Worm (Caenorhabditis elegans) whole organism, early embryonic: ENCODE measurements around the gene bus-8B.

Source experiments
- aly-1 ChIP-seq: sonication (generic microtip); optimal IDR thresholded peaks from 2 replicates; lab custom pipeline; 2016; ENCODE audit warnings: missing genetic modification characterization, missing compliant biosample characterization
- ama-1 ChIP-seq: fragments of 150-350 bp; optimal IDR thresholded peaks from 2 replicates; lab custom pipeline; 2014
- ceh-13 ChIP-seq: fragments of 200-800 bp; sonication (Bioruptor generic); optimal IDR thresholded peaks from 2 replicates; lab custom pipeline; 2018; ENCODE audit warnings: mild to moderate bottlenecking, missing genetic modification characterization, missing compliant biosample characterization
- ets-7 ChIP-seq: sonication (generic microtip); optimal IDR thresholded peaks from 2 replicates; lab custom pipeline; 2016; ENCODE audit warnings: missing genotype, missing genetic modification characterization, missing compliant biosample characterization
- flt-1 ChIP-seq: fragments of 200-800 bp; sonication (Bioruptor generic); IDR thresholded peaks from 2 replicates; pipeline ENCODE4 v1.3.6; 2022; ENCODE audit warnings: missing genetic modification characterization, missing compliant biosample characterization
- hmbx-1 ChIP-seq: sonication (generic microtip); optimal IDR thresholded peaks from 2 replicates; lab custom pipeline; 2016; ENCODE audit warnings: mild to moderate bottlenecking, missing genetic modification characterization, missing compliant biosample characterization
- hnd-1 ChIP-seq: sonication (generic microtip); optimal IDR thresholded peaks from 2 replicates; lab custom pipeline; 2016; ENCODE audit warnings: missing genetic modification characterization, missing compliant biosample characterization
- pes-1 ChIP-seq: fragments of 200-800 bp; sonication (Bioruptor generic); IDR thresholded peaks from 2 replicates; pipeline ENCODE4 v1.3.6; 2022; ENCODE audit warnings: missing genetic modification reagents, missing genetic modification characterization, missing compliant biosample characterization
- sea-1 ChIP-seq: fragments of 200-800 bp; sonication (Bioruptor generic); conservative IDR thresholded peaks from 2 replicates; pipeline ENCODE4 v1.3.6; 2022; ENCODE audit warnings: missing genetic modification characterization, missing compliant biosample characterization
- tbx-11 ChIP-seq: fragments of 200-800 bp; sonication (Bioruptor generic); IDR thresholded peaks from 2 replicates; pipeline ENCODE4 v1.3.6; 2022; ENCODE audit warnings: missing genetic modification characterization, missing compliant biosample characterization
- tbx-37 ChIP-seq: fragments of 200-800 bp; sonication (Bioruptor generic); conservative IDR thresholded peaks from 2 replicates; pipeline ENCODE4 v1.3.6; 2022; ENCODE audit warnings: missing genetic modification reagents, missing genetic modification characterization, missing compliant biosample characterization
- tra-4 ChIP-seq: sonication (generic microtip); optimal IDR thresholded peaks from 2 replicates; lab custom pipeline; 2017; ENCODE audit warnings: missing genetic modification characterization, missing compliant biosample characterization

DNA sequence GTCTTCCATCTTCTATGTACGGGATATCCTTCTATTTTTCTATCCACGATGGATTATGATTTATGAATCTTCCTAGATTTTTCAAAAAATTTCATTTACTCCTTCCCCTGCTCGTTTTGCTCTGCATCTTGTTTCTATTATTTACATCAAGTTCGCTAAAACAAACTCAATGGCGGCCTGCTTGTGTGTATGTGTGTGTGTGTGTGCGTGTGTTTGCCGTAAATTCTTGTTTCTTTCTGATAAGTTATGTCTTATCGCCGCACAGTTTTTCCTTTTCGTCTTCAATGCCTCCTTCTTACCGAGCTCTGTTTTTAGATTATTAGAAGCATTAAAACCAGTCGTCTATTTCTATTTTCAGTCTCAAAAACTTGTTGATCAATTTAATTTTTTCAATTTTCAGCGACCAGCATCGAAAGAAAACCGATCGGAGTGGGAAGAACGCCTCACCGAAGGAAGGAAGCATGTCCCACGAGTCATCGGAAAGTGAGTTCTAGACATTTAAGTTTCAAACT is 13.8 kb upstream of the bus-8B start, which contains the start of gene dlg-1:
- TF ChIP-seq tbx-37 (no peak), ama-1 (no peak), ets-7 (tag; lab: Kevin White, UChicago) (no peak), tbx-11 (GFP tag; lab: Robert Waterston, UW) (no peak), flt-1 (GFP tag; lab: Robert Waterston, UW) (no peak), hnd-1 (no peak), hmbx-1 (tag; lab: Kevin White, UChicago) (no peak), sea-1 (no peak), pes-1 (GFP tag; lab: Robert Waterston, UW) (no peak), tra-4 (tag; lab: Kevin White, UChicago) (no peak), aly-1 (tag; lab: Kevin White, UChicago) (no peak), ceh-13 (no peak)
